Fruit fly (Drosophila melanogaster) whole organism, embryonic: ENCODE data around the gene CG43255.

Experiments
- Atf3 ChIP-seq: fragments of 200-800 bp; sonication (Bioruptor generic); optimal IDR thresholded peaks from 3 replicates; lab custom pipeline; 2016; ENCODE audit warnings: missing biosample characterization, missing genetic modification characterization
- CG12769 ChIP-seq: fragments of 200-800 bp; sonication (Bioruptor generic); optimal IDR thresholded peaks from 2 replicates; lab custom pipeline; 2019; ENCODE audit warnings: missing biosample characterization, mild to moderate bottlenecking, missing genetic modification characterization, moderate library complexity
- CG15514 ChIP-seq: fragments of 200-800 bp; sonication (Bioruptor generic); optimal IDR thresholded peaks from 3 replicates; lab custom pipeline; 2017; ENCODE audit warnings: missing biosample characterization, missing genetic modification characterization, mild to moderate bottlenecking, moderate library complexity, missing genetic modification reagents
- CG16813 ChIP-seq: fragments of 200-800 bp; sonication (Bioruptor generic); IDR thresholded peaks from 3 replicates; pipeline ENCODE4 v1.3.6; 2022; ENCODE audit warnings: missing biosample characterization, missing genetic modification characterization; ENCODE audit not compliant: partially characterized antibody
- CG17612 ChIP-seq: fragments of 200-800 bp; sonication (Bioruptor generic); IDR thresholded peaks from 2 replicates; pipeline ENCODE4 v1.3.6; 2022; ENCODE audit warnings: missing biosample characterization, missing genetic modification characterization
- CG32532 ChIP-seq: fragments of 200-800 bp; sonication (Bioruptor generic); IDR thresholded peaks from 2 replicates; pipeline ENCODE4 v1.3.6; 2022; ENCODE audit warnings: missing biosample characterization, missing genetic modification characterization
- CG3407 ChIP-seq: fragments of 200-800 bp; sonication (Bioruptor generic); optimal IDR thresholded peaks from 2 replicates; lab custom pipeline; 2018; ENCODE audit warnings: missing biosample characterization, mild to moderate bottlenecking, missing genetic modification characterization
- CG34224 ChIP-seq: fragments of 200-800 bp; sonication (Bioruptor generic); IDR thresholded peaks from 3 replicates; pipeline ENCODE4 v1.3.6; 2022; ENCODE audit warnings: missing biosample characterization, missing genetic modification characterization; ENCODE audit not compliant: partially characterized antibody
- CG34376 ChIP-seq: fragments of 200-800 bp; sonication (Bioruptor generic); optimal IDR thresholded peaks from 2 replicates; lab custom pipeline; 2018; ENCODE audit warnings: missing biosample characterization, mild to moderate bottlenecking, missing genetic modification characterization
- CG3847 ChIP-seq: fragments of 200-800 bp; sonication (Bioruptor generic); IDR thresholded peaks from 2 replicates; pipeline ENCODE4 v1.3.6; 2022; ENCODE audit warnings: missing biosample characterization, missing genetic modification characterization
- CG4282 ChIP-seq: fragments of 200-800 bp; sonication (Bioruptor generic); optimal IDR thresholded peaks from 2 replicates; lab custom pipeline; 2016; ENCODE audit warnings: missing biosample characterization, missing genetic modification characterization
- CG4854 ChIP-seq: fragments of 200-800 bp; sonication (Bioruptor generic); optimal IDR thresholded peaks from 2 replicates; lab custom pipeline; 2016; ENCODE audit warnings: missing biosample characterization, missing genetic modification characterization, inconsistent platforms
- CG7786 ChIP-seq: fragments of 200-800 bp; sonication (Bioruptor generic); optimal IDR thresholded peaks from 2 replicates; lab custom pipeline; 2016; ENCODE audit warnings: missing biosample characterization, missing genetic modification characterization
- CG7839 ChIP-seq: fragments of 200-800 bp; sonication (Bioruptor generic); optimal IDR thresholded peaks from 3 replicates; lab custom pipeline; 2018; ENCODE audit warnings: missing biosample characterization, mild to moderate bottlenecking, missing genetic modification characterization, moderate library complexity
- CG7928 ChIP-seq: fragments of 200-800 bp; sonication (Bioruptor generic); optimal IDR thresholded peaks from 2 replicates; lab custom pipeline; 2017; ENCODE audit warnings: missing biosample characterization, mild to moderate bottlenecking, missing genetic modification characterization
- CG8290 ChIP-seq, 3 experiments: fragments of 200-800 bp; sonication (Bioruptor generic); optimal IDR thresholded peaks; 2 replicates each; lab custom pipeline; 2016 to 2019; ENCODE audit warnings: missing biosample characterization in 3 of 3, missing genetic modification characterization in 3 of 3, mild to moderate bottlenecking in 2 of 3, moderate library complexity in 1 of 3
- CG8944 ChIP-seq: fragments of 200-800 bp; sonication (Bioruptor generic); optimal IDR thresholded peaks from 3 replicates; lab custom pipeline; 2016; ENCODE audit warnings: missing biosample characterization, missing genetic modification characterization
- CG9727 ChIP-seq: fragments of 200-800 bp; sonication (Bioruptor generic); optimal IDR thresholded peaks from 3 replicates; lab custom pipeline; 2017; ENCODE audit warnings: missing biosample characterization, mild to moderate bottlenecking, missing genetic modification characterization
- D19B ChIP-seq: fragments of 200-800 bp; sonication (Bioruptor generic); optimal IDR thresholded peaks from 2 replicates; lab custom pipeline; 2017; ENCODE audit warnings: missing biosample characterization, mild to moderate bottlenecking, missing genetic modification characterization
- Dek ChIP-seq: fragments of 200-800 bp; sonication (Bioruptor generic); optimal IDR thresholded peaks from 3 replicates; lab custom pipeline; 2019; ENCODE audit warnings: missing biosample characterization, mild to moderate bottlenecking, missing genetic modification characterization, moderate library complexity
- Doc2 ChIP-seq: fragments of 200-800 bp; sonication (Bioruptor generic); IDR thresholded peaks from 2 replicates; pipeline ENCODE4 v1.3.6; 2022; ENCODE audit warnings: missing biosample characterization, missing genetic modification characterization
- Elba2 ChIP-seq: fragments of 200-800 bp; sonication (Bioruptor generic); optimal IDR thresholded peaks from 3 replicates; lab custom pipeline; 2016; ENCODE audit warnings: missing biosample characterization, missing genetic modification characterization
- Ets65A ChIP-seq: fragments of 200-800 bp; sonication (Bioruptor generic); peaks from one replicate; lab custom pipeline; 2016; ENCODE audit warnings: missing biosample characterization, missing genetic modification characterization
- HLH4C ChIP-seq: fragments of 200-800 bp; sonication (Bioruptor generic); IDR thresholded peaks from 3 replicates; pipeline ENCODE4 v1.3.6; 2022; ENCODE audit warnings: missing biosample characterization, missing genetic modification characterization; ENCODE audit not compliant: partially characterized antibody
- Hey ChIP-seq: fragments of 200-800 bp; sonication (Bioruptor generic); optimal IDR thresholded peaks from 3 replicates; lab custom pipeline; 2018; ENCODE audit warnings: missing biosample characterization, mild to moderate bottlenecking, missing genetic modification characterization
- Hmr ChIP-seq: fragments of 200-800 bp; sonication (Bioruptor generic); optimal IDR thresholded peaks from 3 replicates; lab custom pipeline; 2017; ENCODE audit warnings: mild to moderate bottlenecking, missing biosample characterization, missing genetic modification reagents, missing genetic modification characterization
- Hr39 ChIP-seq: fragments of >200 bp; optimal IDR thresholded peaks from 2 replicates; lab custom pipeline; 2017
- NFAT ChIP-seq: fragments of 200-800 bp; sonication (Bioruptor generic); IDR thresholded peaks from 2 replicates; pipeline ENCODE4 v1.3.6; 2022; ENCODE audit warnings: missing biosample characterization, missing genetic modification characterization
- Neu2 ChIP-seq: fragments of 200-800 bp; sonication (Bioruptor generic); optimal IDR thresholded peaks from 3 replicates; lab custom pipeline; 2016; ENCODE audit warnings: missing biosample characterization, missing genetic modification characterization, borderline replicate concordance
- Oaz ChIP-seq: fragments of 200-800 bp; sonication (Bioruptor generic); IDR thresholded peaks from 2 replicates; pipeline ENCODE4 v1.3.6; 2022; ENCODE audit warnings: missing biosample characterization, missing genetic modification characterization
- Rfx ChIP-seq: fragments of 200-800 bp; sonication (Bioruptor generic); IDR thresholded peaks from 2 replicates; pipeline ENCODE4 v1.3.6; 2022; ENCODE audit warnings: missing biosample characterization, missing genetic modification characterization
- ap ChIP-seq: fragments of 200-800 bp; sonication (Bioruptor generic); IDR thresholded peaks from 2 replicates; pipeline ENCODE4 v1.3.6; 2022; ENCODE audit warnings: missing biosample characterization, missing genetic modification characterization
- chinmo ChIP-seq: fragments of 200-800 bp; sonication (Bioruptor generic); IDR thresholded peaks from 4 replicates; pipeline ENCODE4 v1.3.6; 2022; ENCODE audit warnings: missing biosample characterization, missing genetic modification characterization; ENCODE audit not compliant: partially characterized antibody
- cwo ChIP-seq: fragments of 200-800 bp; sonication (Bioruptor generic); optimal IDR thresholded peaks from 3 replicates; lab custom pipeline; 2017; ENCODE audit warnings: missing biosample characterization, missing genetic modification characterization, mild to moderate bottlenecking, moderate library complexity, missing genetic modification reagents
- danr ChIP-seq: fragments of 200-800 bp; sonication (Bioruptor generic); IDR thresholded peaks from 2 replicates; pipeline ENCODE4 v1.3.6; 2022; ENCODE audit warnings: missing biosample characterization, missing genetic modification characterization
- dimm ChIP-seq: fragments of 200-800 bp; sonication (Bioruptor generic); IDR thresholded peaks from 2 replicates; pipeline ENCODE4 v1.3.6; 2022; ENCODE audit warnings: missing biosample characterization, missing genetic modification characterization
- exex ChIP-seq: fragments of 200-800 bp; sonication (Bioruptor generic); optimal IDR thresholded peaks from 4 replicates; lab custom pipeline; 2018; ENCODE audit warnings: missing biosample characterization, mild to moderate bottlenecking, missing genetic modification characterization, moderate library complexity
- lab ChIP-seq: fragments of 200-800 bp; sonication (Bioruptor generic); optimal IDR thresholded peaks from 3 replicates; lab custom pipeline; 2017; ENCODE audit warnings: missing biosample characterization, missing genetic modification characterization, mild to moderate bottlenecking, moderate library complexity, missing genetic modification reagents
- lmd ChIP-seq: fragments of 200-800 bp; sonication (Bioruptor generic); IDR thresholded peaks from 2 replicates; pipeline ENCODE4 v1.3.6; 2022; ENCODE audit warnings: missing biosample characterization, missing genetic modification characterization
- mld ChIP-seq: fragments of 200-800 bp; sonication (Bioruptor generic); IDR thresholded peaks from 3 replicates; pipeline ENCODE4 v1.3.6; 2022; ENCODE audit warnings: missing biosample characterization, missing genetic modification characterization; ENCODE audit not compliant: partially characterized antibody
- pzg ChIP-seq: fragments of 200-800 bp; sonication (Bioruptor generic); optimal IDR thresholded peaks from 3 replicates; lab custom pipeline; 2018; ENCODE audit warnings: missing biosample characterization, mild to moderate bottlenecking, missing genetic modification characterization, moderate library complexity
- ttk ChIP-seq: fragments of 200-800 bp; sonication (Bioruptor generic); IDR thresholded peaks from 2 replicates; pipeline ENCODE4 v2.1.2; 2022; ENCODE audit warnings: missing biosample characterization, missing genetic modification characterization
- tx ChIP-seq: fragments of 200-800 bp; sonication (Bioruptor generic); optimal IDR thresholded peaks from 2 replicates; lab custom pipeline; 2016; ENCODE audit warnings: missing biosample characterization, missing genetic modification characterization
- zen ChIP-seq: fragments of 200-800 bp; sonication (Bioruptor generic); optimal IDR thresholded peaks from 3 replicates; lab custom pipeline; 2018; ENCODE audit warnings: missing biosample characterization, mild to moderate bottlenecking, missing genetic modification characterization, moderate library complexity
- zen2 ChIP-seq: fragments of 200-800 bp; sonication (Bioruptor generic); IDR thresholded peaks from 3 replicates; pipeline ENCODE4 v1.3.6; 2022; ENCODE audit warnings: missing biosample characterization, missing genetic modification characterization; ENCODE audit not compliant: partially characterized antibody

CG43255 gene

DNA sequence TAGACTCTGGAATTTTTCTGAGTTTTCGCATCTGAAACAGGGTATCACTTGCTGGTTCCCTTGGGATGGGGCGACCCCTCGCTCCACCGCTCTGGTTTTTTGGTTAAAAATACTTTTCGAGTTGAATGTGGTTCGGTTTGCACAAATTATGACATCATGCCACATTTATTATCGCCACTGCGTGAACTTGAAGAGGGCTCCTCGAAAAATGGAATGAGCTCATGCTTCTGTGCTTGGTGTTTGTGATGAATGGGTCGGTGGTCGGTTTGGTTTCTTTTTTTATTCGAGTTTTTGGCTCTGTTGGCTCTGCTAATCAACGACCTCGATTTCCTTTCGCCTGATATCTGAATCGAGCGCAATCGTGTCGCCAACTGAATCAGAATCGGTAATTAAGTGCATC is 42.0 kb upstream of the CG43255 start:
- TF ChIP-seq zen (tag; lab: Kevin White, UChicago) (no peak), Hr39 (lab: Kevin White, UChicago) (no peak), lab (GFP tag; lab: Kevin White, UChicago) (peak; percentile 19), CG16813 (GFP tag; lab: Robert Waterston, UW) (no peak), pzg (GFP tag; lab: Kevin White, UChicago) (no peak), NFAT (GFP tag; lab: Robert Waterston, UW) (0 out of 2 replicates have a peak, but pooled peaks have one; percentile 31), exex (tag; lab: Kevin White, UChicago) (peak; percentile 26), CG32532 (no peak), CG15514 (GFP tag; lab: Kevin White, UChicago) (no peak), ttk (GFP tag; lab: Robert Waterston, UW) (no peak), Atf3 (GFP tag; lab: Kevin White, UChicago) (peak; percentile 19), dimm (GFP tag; lab: Robert Waterston, UW) (no peak), zen2 (no peak), CG34224 (GFP tag; lab: Robert Waterston, UW) (no peak), ap (GFP tag; lab: Robert Waterston, UW) (no peak), Neu2 (GFP tag; lab: Kevin White, UChicago) (no peak), Elba2 (GFP tag; lab: Kevin White, UChicago) (no peak), Oaz (GFP tag; lab: Robert Waterston, UW) (no peak), CG3407 (GFP tag; lab: Kevin White, UChicago) (no peak), CG17612 (GFP tag; lab: Robert Waterston, UW) (no peak), CG7839 (tag; lab: Kevin White, UChicago) (no peak), tx (no peak), danr (no peak), Hey (tag; lab: Kevin White, UChicago) (no peak), CG4854 (GFP tag; lab: Kevin White, UChicago) (no peak), lmd (GFP tag; lab: Robert Waterston, UW) (no peak), Doc2 (GFP tag; lab: Robert Waterston, UW) (no peak), CG8944 (GFP tag; lab: Kevin White, UChicago) (no peak), CG3847 (GFP tag; lab: Robert Waterston, UW) (no peak), CG7786 (GFP tag; lab: Kevin White, UChicago) (no peak), CG7928 (GFP tag; lab: Kevin White, UChicago) (no peak), CG9727 (GFP tag; lab: Kevin White, UChicago) (no peak), chinmo (GFP tag; lab: Robert Waterston, UW) (0 out of 4 replicates have a peak, but pooled peaks have one; percentile 73), Ets65A (GFP tag; lab: Kevin White, UChicago) (no peak), CG4282 (GFP tag; lab: Kevin White, UChicago) (no peak), mld (GFP tag; lab: Robert Waterston, UW) (no peak), Dek (no peak), CG12769 (peak; percentile 72)
- TF ChIP-seq, all 482 proteins: peak for 6

DNA sequence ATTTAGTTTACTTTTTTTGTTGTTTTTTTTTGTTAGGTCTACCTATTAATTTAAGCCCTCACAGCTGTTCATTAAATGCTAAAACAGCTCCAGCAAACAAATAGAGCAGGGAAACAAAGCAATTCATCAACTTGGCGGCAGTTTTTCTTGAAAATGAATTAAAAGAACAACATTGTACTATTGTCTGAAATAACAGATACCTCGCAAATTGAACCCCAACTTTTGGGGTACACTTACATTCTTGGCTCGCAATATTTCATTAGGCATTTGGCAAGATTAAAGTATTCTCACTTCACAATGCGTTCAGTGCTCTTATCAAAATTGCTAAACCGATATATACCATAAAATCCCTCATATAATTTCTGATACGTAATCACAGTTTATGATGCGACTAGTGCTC is 40.4 kb upstream of the CG43255 start:
- TF ChIP-seq CG8290 (GFP tag; optimal IDR thresholded peaks at IDR 0.05; lab: Kevin White, UChicago): no peak
- TF ChIP-seq CG8290 (tag; optimal IDR thresholded peaks at IDR 0.05; lab: Kevin White, UChicago): peak in 1 of 2 experiments; percentile 2
- TF ChIP-seq CG34376 (GFP tag; lab: Kevin White, UChicago): peak; percentile 3
- 0 out of 2 replicates have a peak, but pooled peaks have one; percentile 16 for TF ChIP-seq Rfx (GFP tag; lab: Robert Waterston, UW)
- no peak for TF ChIP-seq Hmr (GFP tag; lab: Kevin White, UChicago)
- no peak for TF ChIP-seq cwo (GFP tag; lab: Kevin White, UChicago)
- TF ChIP-seq D19B: peak; percentile 62
- peak; percentile 53; the same call in 2 of the 3 replicates for TF ChIP-seq HLH4C (GFP tag; lab: Robert Waterston, UW)
